Fruit fly (Drosophila melanogaster) whole organism, embryonic: Measurements from ENCODE around the gene CG12522.

Experiments
- Bdp1 ChIP-seq: fragments of 200-800 bp; sonication (Bioruptor generic); optimal IDR thresholded peaks from 3 replicates; lab custom pipeline; 2016; ENCODE audit warnings: missing biosample characterization, missing genetic modification characterization
- C15 ChIP-seq: fragments of 200-800 bp; sonication (Bioruptor generic); IDR thresholded peaks from 3 replicates; pipeline ENCODE4 v1.3.6; 2022; ENCODE audit warnings: missing biosample characterization, missing genetic modification characterization
- CG13775 ChIP-seq: fragments of 200-800 bp; sonication (Bioruptor generic); optimal IDR thresholded peaks from 3 replicates; lab custom pipeline; 2017; ENCODE audit warnings: missing biosample characterization, mild to moderate bottlenecking, missing genetic modification characterization
- CG13894 ChIP-seq: fragments of 200-800 bp; sonication (Bioruptor generic); optimal IDR thresholded peaks from 3 replicates; lab custom pipeline; 2018; ENCODE audit warnings: missing biosample characterization, mild to moderate bottlenecking, missing genetic modification characterization, moderate library complexity
- CG15479 ChIP-seq: fragments of 200-800 bp; sonication (Bioruptor generic); optimal IDR thresholded peaks from 3 replicates; lab custom pipeline; 2019; ENCODE audit warnings: missing biosample characterization, mild to moderate bottlenecking, missing genetic modification characterization, moderate library complexity
- CG1602 ChIP-seq: fragments of 200-800 bp; sonication (Bioruptor generic); optimal IDR thresholded peaks from 3 replicates; lab custom pipeline; 2016; ENCODE audit warnings: missing biosample characterization, missing genetic modification characterization
- CG18599 ChIP-seq: fragments of 200-800 bp; sonication (Bioruptor generic); optimal IDR thresholded peaks from 3 replicates; lab custom pipeline; 2017; ENCODE audit warnings: missing biosample characterization, missing genetic modification characterization, mild to moderate bottlenecking, moderate library complexity, missing genetic modification reagents
- CG2116 ChIP-seq: fragments of 200-800 bp; sonication (Bioruptor generic); optimal IDR thresholded peaks from 3 replicates; lab custom pipeline; 2018; ENCODE audit warnings: missing biosample characterization, mild to moderate bottlenecking, missing genetic modification characterization
- CG3065 ChIP-seq: fragments of 200-800 bp; sonication (Bioruptor generic); optimal IDR thresholded peaks from 2 replicates; lab custom pipeline; 2016; ENCODE audit warnings: missing biosample characterization, missing genetic modification characterization
- CG31388 ChIP-seq: fragments of 200-800 bp; sonication (Bioruptor generic); optimal IDR thresholded peaks from 2 replicates; lab custom pipeline; 2016; ENCODE audit warnings: missing biosample characterization, missing genetic modification characterization
- CG32772 ChIP-seq: fragments of 200-800 bp; sonication (Bioruptor generic); IDR thresholded peaks from 2 replicates; pipeline ENCODE4 v1.3.6; 2022; ENCODE audit warnings: missing biosample characterization, missing genetic modification characterization
- CG3726 ChIP-seq: fragments of 200-800 bp; sonication (Bioruptor generic); IDR thresholded peaks from 3 replicates; pipeline ENCODE4, ENCODE4 v1.3.6; 2022; ENCODE audit warnings: missing biosample characterization, missing genetic modification characterization
- CG4424 ChIP-seq: fragments of 200-800 bp; sonication (Bioruptor generic); optimal IDR thresholded peaks from 3 replicates; lab custom pipeline; 2016; ENCODE audit warnings: missing biosample characterization, missing genetic modification characterization
- CG6854 ChIP-seq: fragments of 200-800 bp; sonication (Bioruptor generic); optimal IDR thresholded peaks from 3 replicates; lab custom pipeline; 2017; ENCODE audit warnings: missing biosample characterization, mild to moderate bottlenecking, missing genetic modification characterization
- CG7271 ChIP-seq: fragments of 200-800 bp; sonication (Bioruptor generic); optimal IDR thresholded peaks from 2 replicates; lab custom pipeline; 2018; ENCODE audit warnings: missing biosample characterization, mild to moderate bottlenecking, missing genetic modification characterization, moderate library complexity
- CG7928 ChIP-seq: fragments of 200-800 bp; sonication (Bioruptor generic); optimal IDR thresholded peaks from 2 replicates; lab custom pipeline; 2017; ENCODE audit warnings: missing biosample characterization, mild to moderate bottlenecking, missing genetic modification characterization
- CG7963 ChIP-seq: fragments of 200-800 bp; sonication (Bioruptor generic); IDR thresholded peaks from 3 replicates; pipeline ENCODE4 v1.3.6; 2022; ENCODE audit warnings: missing biosample characterization, missing genetic modification characterization; ENCODE audit not compliant: partially characterized antibody
- CG7987 ChIP-seq: fragments of 200-800 bp; sonication (Bioruptor generic); optimal IDR thresholded peaks from 2 replicates; lab custom pipeline; 2018; ENCODE audit warnings: missing biosample characterization, mild to moderate bottlenecking, missing genetic modification characterization, moderate library complexity
- CG9797 ChIP-seq: fragments of 200-800 bp; sonication (Bioruptor generic); optimal IDR thresholded peaks from 3 replicates; lab custom pipeline; 2018; ENCODE audit warnings: missing biosample characterization, mild to moderate bottlenecking, missing genetic modification characterization
- CrebB ChIP-seq: fragments of 200-800 bp; sonication (Bioruptor generic); optimal IDR thresholded peaks from 3 replicates; lab custom pipeline; 2018; ENCODE audit warnings: missing biosample characterization, mild to moderate bottlenecking, missing genetic modification characterization
- D ChIP-seq, 2 experiments: fragments of 200-800 bp in 1 of 2; fragments of >200 bp in 1 of 2; sonication (Bioruptor generic) in 1 of 2; optimal IDR thresholded peaks; 2 replicates in 1 of 2; 3 replicates in 1 of 2; lab custom pipeline; 2017; ENCODE audit warnings: mild to moderate bottlenecking in 1 of 2, missing biosample characterization in 1 of 2, missing genetic modification characterization in 1 of 2, missing genetic modification reagents in 1 of 2
- ERR ChIP-seq: fragments of 200-800 bp; sonication (Bioruptor generic); optimal IDR thresholded peaks from 2 replicates; lab custom pipeline; 2016; ENCODE audit warnings: missing biosample characterization, missing genetic modification characterization
- HLHmδ ChIP-seq: fragments of 200-800 bp; sonication (Bioruptor generic); optimal IDR thresholded peaks from 2 replicates; lab custom pipeline; 2018; ENCODE audit warnings: missing biosample characterization, mild to moderate bottlenecking, missing genetic modification characterization, moderate library complexity
- Hr3 ChIP-seq: fragments of 200-800 bp; sonication (Bioruptor generic); optimal IDR thresholded peaks from 3 replicates; lab custom pipeline; 2016; ENCODE audit warnings: missing biosample characterization, missing genetic modification characterization
- Kr ChIP-seq: fragments of 200-800 bp; sonication (Bioruptor generic); optimal IDR thresholded peaks from 2 replicates; lab custom pipeline; 2017; ENCODE audit warnings: missing biosample characterization, mild to moderate bottlenecking, missing genetic modification characterization
- MBD-R2 ChIP-seq: fragments of 200-800 bp; sonication (Bioruptor generic); IDR thresholded peaks from 2 replicates; pipeline ENCODE4 v1.3.6; 2022; ENCODE audit warnings: missing biosample characterization, missing genetic modification characterization
- PHDP ChIP-seq: fragments of 200-800 bp; sonication (Bioruptor generic); optimal IDR thresholded peaks from 3 replicates; lab custom pipeline; 2018; ENCODE audit warnings: missing biosample characterization, mild to moderate bottlenecking, missing genetic modification characterization, moderate library complexity
- Pdp1 ChIP-seq, 2 experiments: fragments of 200-800 bp; sonication (Bioruptor generic); optimal IDR thresholded peaks; 3 replicates each; lab custom pipeline; 2016; ENCODE audit warnings: missing biosample characterization in 2 of 2, missing genetic modification characterization in 2 of 2, mild to moderate bottlenecking in 1 of 2, moderate library complexity in 1 of 2
- Poxn ChIP-seq: fragments of 200-800 bp; sonication (Bioruptor generic); IDR thresholded peaks from 2 replicates; pipeline ENCODE4 v1.3.6; 2022; ENCODE audit warnings: missing biosample characterization, missing genetic modification characterization
- Stat92E ChIP-seq, 3 experiments: fragments of >200 bp in 2 of 3; fragments of 200-800 bp in 1 of 3; sonication (Bioruptor generic) in 1 of 3; optimal IDR thresholded peaks; 2 replicates each; lab custom pipeline; 2017 to 2019; ENCODE audit warnings: missing biosample characterization in 3 of 3, missing genetic modification characterization in 3 of 3, mild to moderate bottlenecking in 1 of 3, moderate library complexity in 1 of 3
- Xrp1 ChIP-seq: fragments of 200-800 bp; sonication (Bioruptor generic); IDR thresholded peaks from 2 replicates; pipeline ENCODE4 v1.3.6; 2022; ENCODE audit warnings: missing biosample characterization, missing genetic modification characterization
- caup ChIP-seq: fragments of 200-800 bp; sonication (Bioruptor generic); optimal IDR thresholded peaks from 3 replicates; lab custom pipeline; 2017; ENCODE audit warnings: missing biosample characterization, mild to moderate bottlenecking, missing genetic modification characterization, moderate library complexity; ENCODE audit not compliant: severe bottlenecking
- chinmo ChIP-seq: fragments of 200-800 bp; sonication (Bioruptor generic); IDR thresholded peaks from 4 replicates; pipeline ENCODE4 v1.3.6; 2022; ENCODE audit warnings: missing biosample characterization, missing genetic modification characterization; ENCODE audit not compliant: partially characterized antibody
- ci ChIP-seq: fragments of 200-800 bp; sonication (Bioruptor generic); IDR thresholded peaks from 3 replicates; pipeline ENCODE4 v1.3.6; 2022; ENCODE audit warnings: missing biosample characterization, missing genetic modification characterization
- crc ChIP-seq: fragments of 200-800 bp; sonication (Bioruptor generic); optimal IDR thresholded peaks from 2 replicates; lab custom pipeline; 2016; ENCODE audit warnings: missing biosample characterization, missing genetic modification characterization
- fd3F ChIP-seq: fragments of 200-800 bp; sonication (Bioruptor generic); optimal IDR thresholded peaks from 2 replicates; lab custom pipeline; 2018; ENCODE audit warnings: missing biosample characterization, mild to moderate bottlenecking, missing genetic modification characterization, moderate library complexity
- gfzf ChIP-seq: fragments of 200-800 bp; sonication (Bioruptor generic); optimal IDR thresholded peaks from 2 replicates; lab custom pipeline; 2016; ENCODE audit warnings: missing biosample characterization, mild to moderate bottlenecking, missing genetic modification characterization, moderate library complexity
- ind ChIP-seq: fragments of 200-800 bp; sonication (Bioruptor generic); optimal IDR thresholded peaks from 3 replicates; lab custom pipeline; 2016; ENCODE audit warnings: missing biosample characterization, missing genetic modification characterization
- ken ChIP-seq: fragments of 200-800 bp; sonication (Bioruptor generic); IDR thresholded peaks from 3 replicates; pipeline ENCODE4 v1.3.6; 2022; ENCODE audit warnings: missing biosample characterization, missing genetic modification characterization
- lov ChIP-seq, 2 experiments: fragments of 200-800 bp in 1 of 2; fragments of >200 bp in 1 of 2; sonication (Bioruptor generic) in 1 of 2; IDR thresholded peaks in 1 of 2; optimal IDR thresholded peaks in 1 of 2; 2 replicates in 1 of 2; 3 replicates in 1 of 2; pipeline versions ENCODE4 v1.3.6 to Lab custom; 2017 to 2022; ENCODE audit warnings: missing biosample characterization in 1 of 2, missing genetic modification characterization in 1 of 2
- odd ChIP-seq: fragments of 200-800 bp; sonication (Bioruptor generic); optimal IDR thresholded peaks from 2 replicates; lab custom pipeline; 2017; ENCODE audit warnings: missing biosample characterization, mild to moderate bottlenecking, missing genetic modification characterization
- ranshi ChIP-seq: fragments of 200-800 bp; sonication (Bioruptor generic); IDR thresholded peaks from 2 replicates; pipeline ENCODE4 v1.3.6; 2022; ENCODE audit warnings: missing biosample characterization, missing genetic modification characterization
- row ChIP-seq: fragments of 200-800 bp; sonication (Bioruptor generic); IDR thresholded peaks from 3 replicates; pipeline ENCODE4 v1.3.6; 2022; ENCODE audit warnings: missing biosample characterization, missing genetic modification characterization
- sc ChIP-seq, 3 experiments: fragments of >200 bp in 2 of 3; fragments of 200-800 bp in 1 of 3; sonication (Bioruptor generic) in 1 of 3; optimal IDR thresholded peaks; 2 replicates in 2 of 3; 3 replicates in 1 of 3; lab custom pipeline; 2017; ENCODE audit warnings: mild to moderate bottlenecking in 1 of 3, missing biosample characterization in 1 of 3, missing genetic modification characterization in 1 of 3, missing genetic modification reagents in 1 of 3
- scrt ChIP-seq: fragments of 200-800 bp; sonication (Bioruptor generic); optimal IDR thresholded peaks from 2 replicates; lab custom pipeline; 2018; ENCODE audit warnings: missing biosample characterization, mild to moderate bottlenecking, missing genetic modification characterization, moderate library complexity
- so ChIP-seq: fragments of 200-800 bp; sonication (Bioruptor generic); IDR thresholded peaks from 3 replicates; pipeline ENCODE4 v1.3.6; 2022; ENCODE audit warnings: missing biosample characterization, missing genetic modification characterization

CG12522 gene

dm6 chr3L:11119396-11119900, 11.4 kb downstream of the CG12522 start (continued):
- TF ChIP-seq Hr3 (no peak), ci (no peak), CG3065 (GFP tag; lab: Kevin White, UChicago) (no peak), sc (optimal IDR thresholded peaks at IDR 0.05; lab: Kevin White, UChicago) (no peak), sc (GFP tag; optimal IDR thresholded peaks at IDR 0.05; lab: Kevin White, UChicago) (no peak), chinmo (GFP tag; lab: Robert Waterston, UW) (peak; percentile 82; the same call in 2 of the 4 replicates)
- TF ChIP-seq, all 482 proteins: peak for 67

DNA sequence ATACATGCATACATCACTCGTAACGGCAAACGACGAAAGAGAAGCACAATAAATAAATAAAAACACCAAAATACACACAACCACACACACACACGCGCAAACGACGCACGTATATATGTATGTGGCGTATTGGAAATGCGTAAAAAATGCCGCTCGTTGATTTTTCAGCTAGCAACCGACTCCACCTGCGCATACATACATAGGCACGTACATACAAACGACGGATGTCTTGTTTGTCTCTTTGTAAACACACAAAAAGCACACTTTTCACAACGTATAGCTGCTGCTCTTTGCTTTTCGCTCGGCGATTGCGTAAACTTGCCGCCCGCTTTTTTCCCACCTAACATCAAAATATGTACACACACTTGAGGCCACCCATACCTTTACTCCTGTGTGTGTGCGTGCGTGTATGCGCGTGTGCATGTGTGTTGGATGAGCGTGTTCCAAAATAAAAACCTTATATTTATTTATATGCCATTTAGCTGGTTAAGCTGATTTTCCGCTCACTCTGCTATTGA, 11.9 kb downstream of the CG12522 start:
- TF ChIP-seq CG7963 = no peak
- no peak for TF ChIP-seq ken (GFP tag; lab: Robert Waterston, UW)
- no peak for TF ChIP-seq CG32772 (GFP tag; lab: Robert Waterston, UW)
- TF ChIP-seq Kr (GFP tag; lab: Kevin White, UChicago) = no peak
- TF ChIP-seq Stat92E (GFP tag; optimal IDR thresholded peaks at IDR 0.05; lab: Kevin White, UChicago) = peak in 1 of 3 experiments; percentile 90
- no peak for TF ChIP-seq lov (optimal IDR thresholded peaks at IDR 0.05; lab: Kevin White, UChicago)
- no peak for TF ChIP-seq lov (GFP tag; IDR thresholded peaks at IDR 0.05; lab: Robert Waterston, UW)
- TF ChIP-seq HLHmδ (GFP tag; lab: Kevin White, UChicago) = no peak
- TF ChIP-seq gfzf (GFP tag; lab: Kevin White, UChicago) = no peak
- TF ChIP-seq CG3065 (GFP tag; lab: Kevin White, UChicago) = no peak
- TF ChIP-seq row (GFP tag; lab: Robert Waterston, UW) = no peak; the same call in 2 of the 3 replicates
- TF ChIP-seq odd (GFP tag; lab: Kevin White, UChicago) = peak; percentile 47
- no peak for TF ChIP-seq CG1602 (GFP tag; lab: Kevin White, UChicago)
- peak; percentile 53 for TF ChIP-seq PHDP (tag; lab: Kevin White, UChicago)
- no peak for TF ChIP-seq ERR (GFP tag; lab: Kevin White, UChicago)
- no peak for TF ChIP-seq ind (GFP tag; lab: Kevin White, UChicago)
- no peak for TF ChIP-seq crc (GFP tag; lab: Kevin White, UChicago)
- TF ChIP-seq D (optimal IDR thresholded peaks at IDR 0.05; lab: Kevin White, UChicago) = peak; percentile 27
- TF ChIP-seq D (GFP tag; optimal IDR thresholded peaks at IDR 0.05; lab: Kevin White, UChicago) = no peak
- no peak for TF ChIP-seq Poxn (GFP tag; lab: Robert Waterston, UW)
- TF ChIP-seq scrt (GFP tag; lab: Kevin White, UChicago) = peak; percentile 41
- no peak for TF ChIP-seq ranshi (GFP tag; lab: Robert Waterston, UW)
- no peak; the same call in 1 of the 2 replicates for TF ChIP-seq Xrp1
- TF ChIP-seq CG6854 (GFP tag; lab: Kevin White, UChicago) = peak; percentile 47
- no peak for TF ChIP-seq C15
- no peak for TF ChIP-seq CG7928 (GFP tag; lab: Kevin White, UChicago)
- TF ChIP-seq MBD-R2 (GFP tag; lab: Robert Waterston, UW) = no peak
- peak in 1 of 2 experiments; percentile 100 for TF ChIP-seq Pdp1 (GFP tag; optimal IDR thresholded peaks at IDR 0.05; lab: Kevin White, UChicago)
- no peak for TF ChIP-seq Bdp1 (GFP tag; lab: Kevin White, UChicago)
- no peak for TF ChIP-seq CG3726 (GFP tag; lab: Robert Waterston, UW)
- no peak for TF ChIP-seq so (GFP tag; lab: Robert Waterston, UW)
- peak; percentile 22 for TF ChIP-seq CG7987 (GFP tag; lab: Kevin White, UChicago)
- no peak for TF ChIP-seq CG13775 (GFP tag; lab: Kevin White, UChicago)
- no peak for TF ChIP-seq CG2116 (GFP tag; lab: Kevin White, UChicago)
- TF ChIP-seq CG4424 (GFP tag; lab: Kevin White, UChicago) = no peak
- TF ChIP-seq CG18599 (GFP tag; lab: Kevin White, UChicago) = peak; percentile 67
- peak; percentile 70 for TF ChIP-seq caup (GFP tag; lab: Kevin White, UChicago)
- TF ChIP-seq CG15479 (GFP tag; lab: Kevin White, UChicago) = peak; percentile 77
- TF ChIP-seq CG9797 (GFP tag; lab: Kevin White, UChicago) = no peak
- peak; percentile 33 for TF ChIP-seq CG7271 (tag; lab: Kevin White, UChicago)
- TF ChIP-seq CG13894 (tag; lab: Kevin White, UChicago) = peak; percentile 84
- TF ChIP-seq CG31388 = no peak
- TF ChIP-seq fd3F (GFP tag; lab: Kevin White, UChicago) = no peak
- TF ChIP-seq CrebB (tag; lab: Kevin White, UChicago) = peak; percentile 47
